2 fruit fly cellular contexts compared by ENCODE assay signal in the genomic region with DNA sequence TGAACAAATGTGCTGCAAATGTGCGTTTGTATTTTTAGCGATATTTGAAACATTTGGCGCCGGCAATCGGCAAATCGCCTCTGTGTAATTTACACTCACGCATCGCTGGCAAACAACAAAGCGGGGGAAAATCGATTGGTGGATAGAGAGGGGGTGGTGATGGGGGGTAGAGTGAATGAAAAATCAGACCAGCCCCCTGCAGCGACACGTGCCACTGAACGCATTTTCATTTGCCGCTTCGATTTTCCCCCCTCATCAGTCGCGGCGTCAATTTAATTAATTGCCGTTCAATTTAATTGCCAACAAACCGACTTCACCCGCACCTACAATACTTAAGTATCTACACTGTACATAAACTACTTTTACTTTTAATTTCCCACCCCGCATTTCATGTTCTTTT.
A peak's percentile ranks its signal among the peaks of the same experiment; 100 is the strongest.
TF ChIP-seq lines count a peak whose summit lies in the region.

No protein-coding gene starts in this region.

- TF ChIP-seq CTCF in whole organism, embryonic (GFP tag; optimal IDR thresholded peaks at IDR 0.05; lab: Kevin White, UChicago): no peak

TF ChIP-seq in whole organism, embryonic, 481 proteins besides CTCF, POLR2A, EP300 and RAD21:
- TF ChIP-seq zen (tag; optimal IDR thresholded peaks at IDR 0.05; lab: Kevin White, UChicago) (no peak), Hey (tag; optimal IDR thresholded peaks at IDR 0.05; lab: Kevin White, UChicago) (peak; percentile 80), onecut (GFP tag; IDR thresholded peaks at IDR 0.05; lab: Robert Waterston, UW) (peak; percentile 47), cwo (GFP tag; optimal IDR thresholded peaks at IDR 0.05; lab: Kevin White, UChicago) (peak; percentile 10), Myb (GFP tag; optimal IDR thresholded peaks at IDR 0.05; lab: Kevin White, UChicago) (no peak), crol (GFP tag; IDR thresholded peaks at IDR 0.05; lab: Robert Waterston, UW) (peak; percentile 62; the same call in 1 of the 2 replicates)
TF ChIP-seq in whole organism, embryonic: peak in this region for 4.

TF ChIP-seq in whole organism, pupa, 21 proteins besides CTCF, POLR2A, EP300 and RAD21:
- TF ChIP-seq CG12605 (GFP tag; IDR thresholded peaks at IDR 0.05; lab: Robert Waterston, UW) (no peak), CG32121 (GFP tag; IDR thresholded peaks at IDR 0.05; lab: Robert Waterston, UW) (0 out of 2 replicates have a peak, but pooled peaks have one; percentile 37)
TF ChIP-seq in whole organism, pupa: peak in this region for 1.
